Fruit fly (Drosophila melanogaster) whole organism, larva: ENCODE measurements around the gene Ras85D.

ENCODE experiments used
- noc ChIP-seq: fragments of 200-800 bp; sonication (Bioruptor generic); optimal IDR thresholded peaks from 3 replicates; lab custom pipeline; 2019; ENCODE audit warnings: missing biosample characterization, mild to moderate bottlenecking, missing genetic modification characterization, moderate library complexity

Gene Ras85D

DNA sequence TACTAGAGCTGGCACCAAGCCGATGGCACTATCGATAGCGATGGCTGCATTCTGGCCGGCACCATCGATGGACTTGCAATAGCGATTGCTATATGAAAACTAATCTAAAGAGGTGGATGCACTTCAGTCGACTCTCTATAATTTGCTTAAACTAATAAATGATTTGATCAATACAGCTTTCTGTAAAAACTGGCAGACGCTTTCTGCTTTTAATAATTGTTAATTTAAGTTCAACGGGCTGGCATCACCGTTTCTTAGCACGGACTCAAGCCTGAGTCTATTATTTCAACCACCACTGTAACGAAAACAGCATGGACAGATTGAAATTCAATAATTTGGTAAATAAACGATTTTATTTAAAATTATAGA lies at the start of gene Ras85D, which contains the start of gene Rlb1:
TSS of gene Ras85D (minus strand) at position 16 of the 369 bp plus-strand sequence.
TSS of gene Rlb1 (plus strand) at position 276 of the 369 bp plus-strand sequence.
- TF ChIP-seq noc (tag; lab: Kevin White, UChicago): peak; percentile 75

DNA sequence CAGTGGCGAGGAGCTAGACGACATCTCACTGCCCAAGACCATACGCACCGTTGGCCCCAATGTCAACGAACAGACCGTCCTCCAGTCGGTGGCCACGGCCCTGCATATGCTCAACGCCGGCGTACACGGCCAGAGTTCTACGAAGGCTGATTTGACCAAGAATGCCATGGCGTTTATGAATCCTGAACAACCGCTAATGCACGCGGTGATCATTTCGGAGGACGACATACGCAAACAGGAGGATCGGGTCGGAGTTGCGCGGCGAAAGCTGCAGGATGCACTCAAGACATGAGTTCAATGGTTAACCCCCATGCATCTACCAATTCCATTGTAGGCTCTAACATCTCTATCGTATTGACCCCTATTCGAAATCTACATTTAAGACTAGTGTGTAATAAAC lies 48.3 kb upstream of the Ras85D start:
- no peak for TF ChIP-seq noc (tag; lab: Kevin White, UChicago)

DNA sequence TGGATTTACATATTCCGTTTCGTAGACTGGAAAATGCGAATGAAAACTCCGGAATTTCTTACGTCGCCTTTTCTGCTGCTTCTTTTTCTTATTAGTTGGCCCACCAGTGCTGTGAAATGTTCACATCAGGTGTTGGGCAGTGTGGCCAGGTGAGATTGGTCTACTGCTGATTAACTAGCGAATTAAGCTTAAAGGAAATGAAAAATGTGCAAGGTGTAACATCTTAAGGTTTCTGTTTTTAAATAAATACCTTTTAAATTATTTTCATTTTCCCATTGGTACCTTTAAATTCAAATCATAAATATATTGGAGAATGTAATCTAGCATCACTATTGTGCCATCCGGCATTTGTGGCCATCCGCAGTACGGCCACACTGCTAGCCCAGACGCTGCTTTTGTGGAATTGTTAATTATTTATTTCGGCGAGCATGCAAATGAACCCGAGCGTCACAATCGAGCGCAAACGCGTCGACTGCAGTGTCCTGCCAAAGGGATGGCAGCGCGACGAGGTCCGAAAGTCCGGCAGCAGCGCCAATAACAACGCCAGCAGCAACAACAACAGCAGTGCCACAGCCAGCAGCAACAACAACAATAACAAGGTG lies 46.6 kb upstream of the Ras85D start, which contains the start of the genes AP-1mu and MBD-like:
TSS of gene AP-1mu (minus strand) at position 113 of the 602 bp plus-strand sequence.
TSS of gene MBD-like (plus strand) at position 348 of the 602 bp plus-strand sequence.
- TF ChIP-seq noc (tag; lab: Kevin White, UChicago): peak; percentile 61

DNA sequence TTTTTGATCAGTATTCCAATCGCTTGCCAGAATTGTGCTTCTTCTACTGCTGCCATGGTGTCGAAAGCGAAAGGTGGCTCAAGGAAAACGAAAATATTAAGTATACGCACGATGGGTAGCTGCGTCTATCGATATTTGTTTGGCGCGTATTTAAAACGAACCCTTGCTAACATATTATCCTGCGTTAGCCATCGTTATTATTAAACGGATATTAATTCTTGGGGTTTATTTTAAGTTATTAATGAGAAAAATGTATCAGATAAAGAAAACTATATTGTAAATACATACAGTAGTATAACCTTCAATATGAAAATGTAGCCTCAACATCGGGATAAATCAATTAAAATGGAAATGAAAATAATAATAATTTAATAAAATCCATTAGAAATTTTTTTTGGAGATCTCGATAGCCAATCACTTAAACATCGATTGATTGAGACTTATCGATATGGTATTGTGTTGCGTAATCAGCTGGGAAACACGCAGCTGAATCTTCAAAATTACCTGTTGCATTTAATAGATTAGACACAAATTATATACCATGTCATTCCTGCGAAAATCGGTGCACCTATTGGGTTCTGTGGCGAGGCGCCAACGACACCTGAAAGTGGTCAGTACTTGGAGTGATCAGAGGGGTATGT lies 42.6 kb upstream of the Ras85D start, which contains the start of the genes CG9386 and BckdhA:
TSS of gene CG9386 (minus strand) at position 75 of the 641 bp plus-strand sequence.
TSS of gene BckdhA (plus strand) at position 452 of the 641 bp plus-strand sequence.
- TF ChIP-seq noc (tag; lab: Kevin White, UChicago): peak; percentile 50

DNA sequence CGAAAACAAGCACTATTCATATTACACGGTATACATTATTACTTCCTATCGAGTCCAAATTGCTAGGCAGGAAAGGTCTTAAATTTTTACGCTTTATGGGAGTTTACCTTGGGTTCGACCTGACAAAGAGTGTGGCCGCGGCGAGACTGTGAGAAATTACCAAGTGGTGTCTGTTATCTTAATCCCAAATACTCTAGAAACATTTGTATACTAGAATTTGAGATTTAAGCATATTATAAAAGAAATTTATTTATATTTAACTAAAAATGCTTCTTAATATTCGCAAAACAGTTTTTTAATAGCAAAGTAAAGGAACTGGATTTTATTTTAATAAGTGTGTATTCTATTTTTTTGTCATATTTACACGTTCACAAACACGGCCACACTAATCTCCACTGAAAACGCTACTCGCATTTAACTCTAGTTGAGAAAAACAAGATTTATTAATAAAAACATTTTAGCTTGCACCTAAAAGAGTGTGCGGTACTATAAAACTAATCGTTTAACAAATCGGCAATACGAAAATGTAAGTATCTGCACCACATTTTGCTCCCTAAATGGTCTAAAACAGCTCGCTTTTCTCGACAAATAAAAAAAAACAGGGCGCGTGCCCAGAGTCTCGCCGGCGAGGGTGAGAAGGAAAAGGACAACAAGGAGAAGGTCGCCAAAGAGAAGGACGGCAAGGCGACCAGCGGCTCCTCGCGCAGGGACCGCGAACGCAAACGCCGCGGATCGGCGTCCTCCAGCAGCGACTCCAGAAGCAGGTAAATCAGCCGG lies 39.0 kb upstream of the Ras85D start, which contains the start of the genes mura and RnpS1:
TSS of gene mura (minus strand) at position 148 of the 777 bp plus-strand sequence.
TSS of gene RnpS1 (plus strand) at position 376 of the 777 bp plus-strand sequence.
- peak; percentile 61 for TF ChIP-seq noc (tag; lab: Kevin White, UChicago)

DNA sequence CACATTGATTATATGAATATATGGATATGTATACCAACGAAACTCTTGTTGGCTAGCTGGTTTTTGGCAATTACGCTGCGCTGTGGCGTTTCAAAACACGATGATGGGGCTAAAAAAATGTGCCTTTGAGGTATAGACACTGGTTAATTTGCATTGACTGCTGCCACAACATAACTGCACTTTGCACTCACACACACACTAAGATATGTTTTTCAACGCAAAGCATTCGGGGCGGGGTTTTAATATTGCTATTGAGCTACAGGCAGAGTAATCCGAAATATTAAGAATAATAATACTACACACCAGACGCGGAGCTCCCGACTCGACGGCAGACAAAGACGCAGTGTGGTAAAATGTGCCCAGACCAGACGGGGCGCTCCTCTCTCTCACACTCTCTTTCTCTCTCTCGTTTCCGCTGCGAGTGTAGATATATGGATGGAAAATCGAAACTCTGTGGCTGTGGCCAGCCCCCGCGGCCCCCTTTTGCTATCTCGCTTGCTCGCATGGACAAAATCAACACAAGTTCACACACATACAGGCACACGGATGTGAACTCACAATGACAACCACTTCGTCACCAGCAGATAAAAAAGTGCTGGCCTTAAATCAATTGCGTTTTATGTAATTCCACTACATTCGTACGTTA lies 38.3 kb upstream of the Ras85D start:
- no peak for TF ChIP-seq noc (tag; lab: Kevin White, UChicago)

DNA sequence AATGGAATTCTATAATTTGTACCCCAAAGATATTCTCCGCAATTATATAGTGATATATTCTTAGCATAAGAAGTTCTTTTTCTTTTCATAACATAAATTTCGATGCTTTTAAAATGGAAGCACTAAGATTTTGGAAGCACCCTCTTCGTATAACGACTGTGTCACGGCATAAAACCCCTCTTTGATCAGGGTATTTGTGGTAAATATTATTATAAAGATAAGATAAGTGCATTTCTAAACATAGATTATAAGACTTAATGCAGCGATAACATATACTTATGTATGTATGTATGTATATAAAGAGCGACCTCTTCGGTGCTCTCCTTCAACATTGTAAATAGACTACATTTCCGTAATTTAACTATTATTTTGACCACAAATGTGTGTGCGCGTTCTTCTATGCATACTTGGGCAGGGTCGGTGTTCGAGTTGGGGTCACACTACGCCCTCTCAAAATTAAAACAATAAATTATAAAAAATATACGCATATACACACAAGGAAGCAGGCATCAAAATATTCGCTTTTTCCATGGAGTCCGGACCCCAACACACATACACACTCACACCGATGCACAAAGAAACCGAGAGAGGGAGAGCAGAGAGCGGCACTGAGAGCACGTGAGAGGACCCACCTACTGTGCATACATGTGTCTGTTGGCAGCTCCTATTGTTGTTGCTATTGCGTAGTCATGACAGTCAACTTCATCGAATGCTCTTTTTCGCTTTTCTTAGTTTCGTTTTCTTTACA lies 37.6 kb upstream of the Ras85D start:
- TF ChIP-seq noc (tag; lab: Kevin White, UChicago): no peak

DNA sequence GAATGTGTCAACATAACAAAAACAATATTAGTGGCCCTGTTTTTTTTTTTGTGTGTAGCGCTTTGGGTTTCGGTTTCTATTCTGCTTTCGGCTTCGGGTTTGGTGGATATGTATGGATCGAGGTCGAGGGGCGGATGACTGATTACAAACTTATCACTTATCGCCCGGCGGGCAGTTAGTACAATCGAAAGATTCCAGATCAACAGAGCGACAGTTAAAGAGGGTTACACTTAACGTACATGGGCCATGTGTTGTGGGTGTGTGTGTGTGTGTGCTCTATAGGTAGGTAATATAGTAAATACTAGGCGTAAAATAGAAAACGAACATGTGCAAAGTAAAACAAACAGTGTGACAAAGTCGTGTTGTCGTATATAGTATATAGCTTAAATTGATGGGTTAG lies 35.9 kb upstream of the Ras85D start:
- no peak for TF ChIP-seq noc (tag; lab: Kevin White, UChicago)

DNA sequence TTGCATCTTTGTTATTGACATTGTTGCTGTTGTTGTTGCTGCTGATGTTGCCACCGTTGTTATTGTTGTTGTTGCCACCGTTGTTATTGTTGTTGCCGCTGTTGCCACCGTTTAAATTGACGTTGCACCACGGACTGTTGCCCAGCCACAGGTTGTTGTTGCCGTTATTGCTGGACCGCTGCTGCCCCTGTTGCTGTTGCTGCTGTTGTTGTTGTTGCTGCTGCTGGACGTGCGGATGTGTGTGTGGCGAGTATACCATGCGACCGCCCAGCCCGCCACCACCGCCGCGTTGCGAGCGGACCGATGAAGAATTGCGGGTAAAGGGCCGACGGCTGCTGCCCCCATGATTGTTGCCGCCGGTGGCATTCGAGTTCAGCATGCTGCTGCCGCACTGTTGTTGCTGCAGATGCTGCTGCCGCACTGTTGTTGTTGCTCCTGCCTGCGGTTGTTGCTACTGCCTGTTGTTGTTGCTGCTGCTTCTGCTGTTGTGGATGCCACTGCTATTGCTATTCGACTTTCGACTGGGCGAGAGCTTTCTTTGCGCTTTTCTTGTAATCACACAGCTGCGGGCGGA lies 34.0 kb upstream of the Ras85D start:
- no peak for TF ChIP-seq noc (tag; lab: Kevin White, UChicago)

DNA sequence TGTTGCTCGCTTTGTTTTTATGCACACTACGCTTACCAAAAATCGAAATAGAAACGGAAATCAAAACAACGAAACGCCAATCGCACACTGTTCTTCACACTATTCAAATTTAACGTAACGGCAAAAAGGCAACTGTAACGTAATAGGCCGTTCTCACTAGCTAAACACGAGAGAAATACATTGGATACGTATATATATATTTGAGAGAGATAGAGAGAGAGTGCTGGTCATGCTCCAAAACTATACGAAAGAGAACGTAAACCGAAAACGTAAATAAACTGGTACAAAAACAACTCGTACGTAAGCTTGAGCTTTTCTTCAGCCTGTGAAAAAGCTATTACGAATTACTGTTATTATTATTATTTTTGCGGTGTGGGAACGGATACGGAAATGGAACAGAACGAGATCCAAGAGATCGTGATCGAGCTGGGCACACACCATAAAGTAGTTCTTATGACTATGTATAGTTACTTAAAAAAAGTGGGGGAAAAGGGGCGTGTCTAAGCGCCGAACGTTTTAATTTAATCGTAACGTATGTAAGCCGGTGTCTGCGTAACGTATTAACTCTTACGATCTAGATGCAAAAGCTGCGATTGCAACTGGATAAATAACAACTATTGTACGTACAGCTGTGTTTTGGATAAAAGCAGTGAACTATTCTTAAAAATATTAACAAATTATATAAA lies 30.8 kb upstream of the Ras85D start:
- TF ChIP-seq noc (tag; lab: Kevin White, UChicago): no peak

DNA sequence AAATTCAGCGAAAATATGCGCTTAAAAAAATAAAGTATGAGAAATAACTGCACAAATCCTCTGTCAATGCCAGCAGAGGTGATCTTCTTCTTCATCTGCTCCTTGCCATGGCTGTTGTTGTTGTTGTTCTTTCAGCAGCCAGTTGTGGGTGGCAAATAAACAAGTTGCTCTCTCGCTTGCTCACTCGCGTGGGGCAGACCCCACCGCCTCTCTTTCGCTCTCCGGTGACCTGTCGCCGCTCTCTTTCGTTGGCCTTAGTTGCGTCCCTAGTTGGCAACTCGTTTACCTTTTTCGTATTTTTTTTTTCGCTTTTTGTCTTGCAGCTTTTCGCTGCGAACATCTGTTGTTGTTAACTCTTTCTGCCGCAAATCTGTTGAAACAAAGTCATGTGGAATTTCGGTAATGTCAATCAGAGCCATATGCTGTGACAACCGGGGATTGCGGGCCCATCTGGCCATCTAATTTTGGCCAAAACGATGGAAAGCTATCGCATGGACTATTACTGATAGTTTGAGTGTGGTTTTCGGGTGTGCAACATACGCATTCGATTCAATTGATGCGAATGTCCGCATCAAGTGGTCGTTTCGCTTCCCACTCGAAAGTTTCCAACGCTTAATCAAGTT lies 21.8 kb upstream of the Ras85D start:
- no peak for TF ChIP-seq noc (tag; lab: Kevin White, UChicago)

DNA sequence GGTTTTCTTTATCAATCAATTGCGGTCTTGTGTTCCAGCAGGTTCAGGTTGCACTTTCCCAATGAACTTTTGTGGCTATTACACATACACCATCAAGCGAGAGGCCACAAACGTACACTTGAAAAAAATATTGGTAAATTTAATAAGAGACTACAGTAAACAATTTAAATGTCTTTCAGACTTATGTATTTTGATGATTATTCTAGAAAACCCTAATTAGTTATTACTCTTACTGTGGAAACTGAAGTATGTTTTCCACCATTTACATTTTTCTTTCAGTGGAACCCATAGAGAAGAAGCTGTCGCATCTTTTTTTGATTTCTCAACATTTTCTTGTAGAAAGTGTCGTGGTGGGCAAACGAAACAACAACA lies 21.2 kb upstream of the Ras85D start:
- peak; percentile 79 for TF ChIP-seq noc (tag; lab: Kevin White, UChicago)
